Fruit fly (Drosophila melanogaster): Measurements from ENCODE around the gene CG43998.

dm6 chr3R:23909347-23909862, 19.4 kb downstream of the CG43998 start:
- TF ChIP-seq Lpt (GFP tag; optimal IDR thresholded peaks at IDR 0.05) (no peak), CG11902 (GFP tag; optimal IDR thresholded peaks at IDR 0.05) (peak; percentile 77), CG1621 (tag; optimal IDR thresholded peaks at IDR 0.05) (peak; percentile 69)

Measured in whole organism, prepupa.